Worm (Caenorhabditis elegans): Measurements from ENCODE around the gene cwp-5.

ce11 chrX:13209026-13209425 lies 19.3 kb upstream of the cwp-5 start:
- TF ChIP-seq mdl-1 (tag; optimal IDR thresholded peaks at IDR 0.05) = no peak
- TF ChIP-seq blmp-1 (tag; optimal IDR thresholded peaks at IDR 0.05) = no peak
- TF ChIP-seq lin-35 (GFP tag; optimal IDR thresholded peaks at IDR 0.05) = no peak
- TF ChIP-seq fos-1 (tag; optimal IDR thresholded peaks at IDR 0.05) = no peak
- no peak for TF ChIP-seq nhr-20 (tag; optimal IDR thresholded peaks at IDR 0.05)
- TF ChIP-seq lin-15B (tag; optimal IDR thresholded peaks at IDR 0.05) = no peak
- TF ChIP-seq hlh-17 (GFP tag; optimal IDR thresholded peaks at IDR 0.05; ENCODE audit: borderline replicate concordance) = no peak
- no peak for TF ChIP-seq snpc-4 (tag; optimal IDR thresholded peaks at IDR 0.05)

Data from whole organism, L1 larva.